Fruit fly (Drosophila melanogaster): ENCODE data around the gene Crtc.
A peak's percentile ranks its signal among the peaks of the same experiment; 100 is the strongest.

DNA sequence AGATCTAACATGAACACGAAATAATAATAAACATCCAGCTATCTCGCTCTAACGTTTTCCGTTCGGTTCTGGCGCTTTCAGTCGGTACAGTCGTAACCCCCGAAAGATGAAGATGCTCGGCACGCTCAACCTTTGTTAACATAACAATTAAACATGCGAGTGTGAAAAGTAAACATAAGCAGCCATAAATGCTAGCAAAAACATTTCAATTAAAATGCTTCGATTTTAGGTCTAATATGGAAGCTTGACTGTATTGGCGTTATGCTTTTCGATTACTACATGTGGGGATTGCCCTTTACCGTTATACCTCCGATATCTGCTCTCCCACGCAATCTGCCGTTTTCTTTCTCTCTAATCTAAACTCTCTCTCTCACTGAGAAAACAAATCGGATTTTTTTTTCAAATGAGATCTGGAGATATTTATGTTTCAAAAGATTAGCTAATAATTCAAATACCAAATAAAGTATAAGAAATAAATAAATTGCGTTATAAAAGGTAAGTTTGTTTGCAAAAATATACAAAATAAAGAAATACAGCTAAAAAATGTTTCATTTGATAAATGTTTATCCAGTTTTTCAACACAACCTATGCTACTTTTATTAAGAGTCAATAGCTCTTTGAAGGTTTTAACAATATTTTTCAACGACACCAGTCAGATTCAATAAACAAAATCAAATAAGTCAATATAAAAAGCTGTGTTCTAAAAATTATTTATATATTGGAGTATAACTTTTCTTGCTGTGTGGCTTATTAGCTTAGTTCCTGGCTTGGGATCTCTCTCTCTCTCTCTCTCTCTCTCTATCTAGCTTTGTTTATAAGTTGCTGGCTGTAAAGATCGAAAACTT is 10.4 kb downstream of the Crtc start:
- TF ChIP-seq Hnf4 (GFP tag; optimal IDR thresholded peaks at IDR 0.05) (peak; percentile 74), usp (GFP tag; optimal IDR thresholded peaks at IDR 0.05) (no peak), Rel (GFP tag; optimal IDR thresholded peaks at IDR 0.05) (no peak), Rel (tag; optimal IDR thresholded peaks at IDR 0.05) (peak; percentile 44), jim (GFP tag; optimal IDR thresholded peaks at IDR 0.05) (no peak), rgr (GFP tag; optimal IDR thresholded peaks at IDR 0.05) (peak; percentile 83), tai (GFP tag; optimal IDR thresholded peaks at IDR 0.05) (peak; percentile 66)

Measured in whole organism, wandering third instar larva.